Fruit fly (Drosophila melanogaster) S2 (cell line): ENCODE measurements around the gene WASp.

Experiments
- CG8478 ChIP-seq: fragments of >200 bp; optimal IDR thresholded peaks from 2 replicates; lab custom pipeline; 2018
- CTCF ChIP-seq, 2 experiments: fragments of >200 bp; optimal IDR thresholded peaks; 2 replicates each; lab custom pipeline; 2018

The WASp gene

DNA sequence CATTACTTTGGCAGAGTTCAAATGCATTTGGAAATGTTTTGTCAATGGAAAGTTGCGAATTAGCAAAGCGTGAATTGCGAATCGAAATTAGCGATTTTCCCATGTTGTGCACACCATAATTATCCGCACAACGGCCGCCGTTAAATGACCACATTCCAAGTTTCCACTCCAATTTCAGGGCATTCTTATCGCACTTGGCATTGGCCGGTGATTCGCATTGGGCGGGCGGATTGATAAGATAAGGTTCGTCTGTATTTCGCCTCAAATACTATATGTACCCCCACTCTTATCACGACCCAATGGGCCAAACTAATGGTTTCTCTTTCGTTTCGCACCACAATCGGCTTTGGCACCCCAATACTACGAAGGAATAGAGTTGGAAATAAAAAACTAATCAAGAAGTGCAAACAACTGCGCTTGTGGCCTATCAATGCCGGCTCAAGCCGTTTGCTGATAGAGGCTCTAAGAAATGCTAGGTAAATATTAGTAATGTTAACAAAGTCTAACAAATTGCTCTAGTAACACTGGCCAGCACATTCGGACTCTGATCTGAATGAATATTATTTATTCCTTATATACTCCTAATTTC lies 2.4 kb downstream of the WASp start:
- TF ChIP-seq CTCF (optimal IDR thresholded peaks at IDR 0.05; lab: Kevin White, UChicago) (no peak), CG8478 (no peak)

DNA sequence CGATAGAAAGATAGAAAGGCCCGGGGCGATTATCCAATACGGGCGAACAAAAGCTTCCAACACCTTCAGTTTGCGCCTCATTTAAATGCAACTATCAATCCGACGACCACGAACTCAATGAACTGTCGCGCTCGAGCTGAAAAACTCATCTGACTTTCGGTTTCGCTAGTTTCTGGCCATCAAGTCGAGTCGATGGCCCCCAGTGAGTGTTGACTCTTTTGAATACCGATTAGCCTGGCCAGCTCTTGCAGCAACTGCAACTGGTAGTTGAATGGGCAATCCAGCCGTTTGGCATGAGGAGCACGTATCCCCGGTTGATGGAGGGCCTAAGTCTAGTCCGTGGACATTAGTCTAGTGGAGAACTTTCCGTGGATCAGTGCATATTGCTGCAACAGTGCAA lies 4.6 kb downstream of the WASp start:
- TF ChIP-seq CTCF (optimal IDR thresholded peaks at IDR 0.05; lab: Kevin White, UChicago) (no peak), CG8478 (no peak)

DNA sequence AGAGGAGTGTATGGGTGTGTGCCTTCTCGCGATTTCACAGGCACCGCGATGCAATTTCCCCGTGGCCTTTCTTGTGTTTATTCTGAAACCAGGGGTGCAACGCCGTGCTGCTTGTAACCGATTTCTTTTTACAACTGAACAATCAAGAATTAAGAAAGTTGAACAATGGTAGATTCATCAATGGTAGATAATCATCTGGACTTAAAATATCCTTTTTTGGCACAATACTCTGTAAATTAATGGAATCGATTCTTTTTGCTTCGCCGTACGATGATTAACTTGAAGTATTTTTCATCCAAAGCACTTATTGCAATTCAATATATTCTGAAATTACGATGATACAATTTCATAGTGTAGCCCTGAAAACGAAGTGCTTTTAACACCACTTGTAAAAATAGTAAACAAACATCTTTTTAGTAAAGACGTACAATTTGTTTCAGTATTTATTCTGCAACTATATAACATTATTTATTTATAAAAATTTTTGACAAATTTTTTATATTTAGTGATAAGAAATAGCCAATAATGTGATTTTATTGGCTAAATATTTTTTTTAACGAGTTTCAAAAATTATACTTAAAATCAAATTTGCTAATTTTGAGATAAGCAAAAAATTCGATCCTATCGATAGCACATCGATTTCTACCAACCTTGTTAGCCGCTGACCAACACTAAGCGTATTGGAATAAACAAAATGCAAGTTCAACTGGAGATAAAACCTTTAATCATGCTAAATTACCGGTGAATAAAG lies 12.1 kb downstream of the WASp start, which contains the start of the genes CG1523 and CG1647:
TSS of gene CG1523 (minus strand) at position 114 of the 751 bp plus-strand sequence.
TSS of gene CG1647 (plus strand) at position 667 of the 751 bp plus-strand sequence.
- TF ChIP-seq CTCF (optimal IDR thresholded peaks at IDR 0.05; lab: Kevin White, UChicago) (no peak), CG8478 (no peak)

DNA sequence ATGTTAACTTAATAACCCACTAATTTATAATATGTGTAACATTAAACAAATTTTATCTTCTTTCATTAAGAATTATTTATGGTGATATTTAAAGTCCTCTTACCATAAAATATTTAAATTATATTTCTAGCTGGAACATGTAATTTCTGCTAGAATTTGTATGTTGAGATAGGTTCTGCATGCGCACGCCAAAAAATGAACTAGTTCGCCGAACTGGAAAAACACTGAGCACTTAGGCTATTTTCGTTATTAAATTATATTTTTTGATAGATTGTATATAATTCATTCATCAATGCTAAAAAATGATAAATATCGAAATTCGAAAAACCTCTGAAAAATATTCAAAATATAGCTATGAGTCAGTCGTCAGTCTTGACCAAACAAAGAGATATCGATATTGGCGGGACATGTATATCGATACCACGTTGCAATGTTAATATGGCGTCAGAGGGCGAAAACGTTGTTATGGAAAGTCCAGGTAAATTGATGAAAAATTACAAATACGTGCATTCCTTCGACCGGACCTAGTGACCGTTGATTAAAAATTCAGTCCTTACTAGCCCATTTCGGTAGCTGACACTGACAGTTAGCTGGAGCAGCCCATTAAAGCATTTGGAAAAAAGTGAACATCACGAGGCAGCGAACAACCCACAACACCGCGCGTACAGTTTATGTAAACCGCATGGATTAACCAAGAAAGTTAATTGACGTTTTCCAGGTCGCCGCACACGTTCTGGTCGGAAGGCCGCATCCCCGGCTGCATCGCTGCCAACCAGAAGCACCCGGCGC lies 20.0 kb downstream of the WASp start, which contains the start of gene Prp39:
TSS of gene Prp39 (plus strand) at position 426 of the 789 bp plus-strand sequence.
- TF ChIP-seq CG8478 (no peak), CTCF (optimal IDR thresholded peaks at IDR 0.05; lab: Kevin White, UChicago) (no peak)

DNA sequence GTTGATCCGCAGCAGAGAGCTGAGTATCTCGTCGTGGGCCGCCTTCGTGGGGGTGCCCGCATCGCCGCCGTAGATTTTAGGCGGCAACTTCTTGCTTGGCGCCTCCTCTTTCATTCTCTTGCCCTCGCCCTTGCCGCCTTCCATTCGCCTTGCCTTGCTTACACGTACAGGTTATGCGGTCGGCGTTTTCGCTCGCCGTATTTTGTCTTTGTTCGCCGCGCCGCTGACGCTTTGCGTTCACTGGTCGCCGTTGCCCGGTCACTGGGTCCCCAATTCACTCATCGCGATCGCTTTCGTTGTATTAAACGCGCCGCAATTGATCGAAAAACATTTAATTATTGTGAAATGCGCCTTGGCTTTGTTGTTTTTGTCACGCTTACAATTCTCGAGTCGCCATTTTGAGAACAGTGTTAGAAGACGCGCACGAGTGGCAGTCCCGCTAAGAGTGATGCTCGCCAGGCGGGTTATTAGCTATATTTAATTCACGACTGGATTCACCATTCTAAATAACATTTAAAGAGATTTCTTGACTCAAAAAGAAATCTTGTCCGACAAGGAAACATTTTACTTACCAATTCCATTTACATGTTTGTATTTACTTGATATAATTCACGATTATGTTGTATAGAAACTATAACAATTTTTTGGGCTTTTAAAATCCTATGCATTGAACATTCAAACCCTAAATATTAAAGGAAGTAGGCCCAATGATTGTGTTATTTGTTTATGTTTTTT lies 20.7 kb downstream of the WASp start, which contains the start of gene wdn:
TSS of gene wdn (minus strand) at position 396 of the 735 bp plus-strand sequence.
- TF ChIP-seq CG8478 (no peak), CTCF (optimal IDR thresholded peaks at IDR 0.05; lab: Kevin White, UChicago) (no peak)

DNA sequence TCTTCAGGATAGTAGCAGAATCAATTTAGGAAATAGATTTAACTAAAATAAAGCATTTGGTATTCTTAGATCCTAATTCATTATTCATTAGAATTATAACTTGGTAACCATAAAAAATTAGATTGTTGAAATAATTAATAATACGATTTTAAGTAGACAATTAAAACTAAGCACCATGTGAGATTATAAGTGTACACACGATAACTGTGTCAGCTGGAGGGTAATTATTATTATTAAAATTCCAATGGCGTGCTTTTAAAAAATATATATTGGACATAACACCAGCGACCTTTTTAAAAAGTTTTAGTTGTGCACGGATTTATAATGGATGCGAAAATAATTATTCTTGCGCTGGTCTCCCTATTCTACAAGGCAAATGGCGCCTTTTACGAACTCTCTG lies 25.4 kb downstream of the WASp start, which contains the start of gene CheB98a:
TSS of gene CheB98a (plus strand) at position 301 of the 400 bp plus-strand sequence.
- no peak for TF ChIP-seq CTCF (optimal IDR thresholded peaks at IDR 0.05; lab: Kevin White, UChicago)

DNA sequence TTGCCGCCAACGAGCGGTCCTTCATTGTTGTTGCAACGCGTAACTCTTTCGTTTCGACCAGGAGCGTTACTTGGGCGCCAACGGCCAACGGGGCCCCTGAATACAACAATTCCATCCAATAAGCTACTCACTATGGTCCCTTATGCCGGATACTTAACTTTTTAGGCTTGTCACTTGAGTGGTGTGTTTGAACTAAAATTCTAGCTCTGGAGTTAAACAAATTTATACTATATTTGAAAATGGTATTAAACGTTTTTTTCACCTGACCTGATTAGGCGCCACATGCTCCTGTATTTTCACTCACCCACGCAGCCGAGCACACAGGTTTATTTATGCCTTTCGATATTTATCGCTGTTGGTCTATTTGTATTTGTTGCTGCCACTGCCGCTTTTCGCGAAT lies 26.7 kb downstream of the WASp start:
- no peak for TF ChIP-seq CTCF (optimal IDR thresholded peaks at IDR 0.05; lab: Kevin White, UChicago)
- no peak for TF ChIP-seq CG8478

DNA sequence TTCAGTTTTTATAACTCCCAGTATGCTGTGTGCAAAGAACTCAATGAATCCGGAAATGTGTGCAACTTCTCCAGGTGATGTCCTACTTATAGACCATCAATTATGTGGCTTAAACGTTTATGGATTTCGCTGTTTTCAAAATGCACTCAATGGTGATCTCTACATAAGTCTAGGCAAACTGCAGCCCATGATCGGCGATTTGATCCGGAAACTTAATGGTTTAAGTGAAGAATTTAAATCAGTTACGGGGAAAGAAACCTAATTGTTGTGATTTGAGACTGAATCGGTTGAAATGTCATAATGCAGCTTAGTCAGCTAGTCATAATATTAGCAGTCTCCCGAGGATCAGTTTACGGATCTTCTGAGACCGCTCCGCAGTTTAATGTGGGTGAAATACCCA lies 41.6 kb downstream of the WASp start, which contains the start of gene intr:
TSS of gene intr (plus strand) at position 301 of the 400 bp plus-strand sequence.
- no peak for TF ChIP-seq CG8478
- TF ChIP-seq CTCF (optimal IDR thresholded peaks at IDR 0.05; lab: Kevin White, UChicago), result no peak

DNA sequence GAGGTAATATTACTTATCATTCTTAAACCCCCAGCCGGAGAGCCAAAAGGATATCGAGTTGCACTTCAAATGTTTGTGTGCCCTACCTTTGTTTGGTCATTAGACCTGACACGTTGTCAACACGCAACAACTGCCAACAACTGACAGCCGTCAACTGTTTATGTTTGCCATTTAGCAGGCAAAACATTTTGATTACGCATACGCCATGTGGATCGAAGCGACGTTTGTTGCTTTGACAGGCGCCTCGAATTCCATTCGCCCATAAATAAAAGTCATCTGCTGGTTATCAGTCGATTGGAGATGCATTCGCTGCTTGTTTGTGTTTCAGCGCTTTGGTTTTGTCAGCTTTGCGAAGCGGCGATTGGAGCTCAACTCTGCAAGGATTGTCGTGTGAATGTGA lies 42.5 kb downstream of the WASp start, which contains the start of gene CG34295:
TSS of gene CG34295 (plus strand) at position 301 of the 400 bp plus-strand sequence.
- TF ChIP-seq CTCF (optimal IDR thresholded peaks at IDR 0.05; lab: Kevin White, UChicago) (no peak), CG8478 (no peak)

DNA sequence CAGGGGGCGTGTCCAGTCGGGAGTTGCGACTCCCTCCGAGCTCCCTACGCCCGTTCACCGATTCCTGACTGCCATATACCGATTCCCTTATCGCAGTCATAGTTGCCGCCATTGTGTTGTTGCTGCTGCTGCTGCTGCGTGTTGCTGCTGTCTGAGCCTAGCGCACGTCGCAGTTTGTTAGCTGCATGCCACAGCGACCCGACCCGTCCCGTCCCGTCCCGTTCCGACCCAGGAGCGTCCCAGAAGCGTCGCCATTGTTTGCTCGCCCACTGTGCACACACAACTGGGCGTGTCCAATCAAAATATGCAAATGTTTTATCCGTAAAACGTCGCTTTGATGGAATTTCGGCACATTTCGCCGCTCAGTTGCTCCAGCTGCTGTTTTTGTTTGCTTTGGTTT lies 56.1 kb downstream of the WASp start:
- no peak for TF ChIP-seq CTCF (optimal IDR thresholded peaks at IDR 0.05; lab: Kevin White, UChicago)
- no peak for TF ChIP-seq CG8478
